Fruit fly (Drosophila melanogaster): Measurements from ENCODE around the gene CG16953.

Gene CG16953

dm6 chr3R:20605078-20605477, 19.4 kb upstream of the CG16953 start:
- no peak for TF ChIP-seq h (optimal IDR thresholded peaks at IDR 0.05)
- TF ChIP-seq Myc (optimal IDR thresholded peaks at IDR 0.05): no peak
- TF ChIP-seq psq (optimal IDR thresholded peaks at IDR 0.05): no peak
- no peak for TF ChIP-seq ttk (optimal IDR thresholded peaks at IDR 0.05)
- no peak for TF ChIP-seq Sin3A (optimal IDR thresholded peaks at IDR 0.05)
- no peak for TF ChIP-seq insv (optimal IDR thresholded peaks at IDR 0.05)

dm6 chr3R:20604078-20604477, 18.4 kb upstream of the CG16953 start:
- TF ChIP-seq Sin3A (optimal IDR thresholded peaks at IDR 0.05): no peak
- TF ChIP-seq h (optimal IDR thresholded peaks at IDR 0.05): no peak
- no peak for TF ChIP-seq insv (optimal IDR thresholded peaks at IDR 0.05)
- TF ChIP-seq psq (optimal IDR thresholded peaks at IDR 0.05): no peak
- no peak for TF ChIP-seq ttk (optimal IDR thresholded peaks at IDR 0.05)
- no peak for TF ChIP-seq Myc (optimal IDR thresholded peaks at IDR 0.05)

dm6 chr3R:20602599-20602998, 17.0 kb upstream of the CG16953 start:
- TF ChIP-seq ttk (optimal IDR thresholded peaks at IDR 0.05) (no peak), psq (optimal IDR thresholded peaks at IDR 0.05) (no peak), h (optimal IDR thresholded peaks at IDR 0.05) (no peak), insv (optimal IDR thresholded peaks at IDR 0.05) (no peak), Myc (optimal IDR thresholded peaks at IDR 0.05) (no peak), Sin3A (optimal IDR thresholded peaks at IDR 0.05) (no peak)

dm6 chr3R:20600109-20600508, 14.5 kb upstream of the CG16953 start:
- TF ChIP-seq Myc (optimal IDR thresholded peaks at IDR 0.05): no peak
- no peak for TF ChIP-seq ttk (optimal IDR thresholded peaks at IDR 0.05)
- TF ChIP-seq insv (optimal IDR thresholded peaks at IDR 0.05): no peak
- no peak for TF ChIP-seq psq (optimal IDR thresholded peaks at IDR 0.05)
- TF ChIP-seq Sin3A (optimal IDR thresholded peaks at IDR 0.05): no peak
- TF ChIP-seq h (optimal IDR thresholded peaks at IDR 0.05): no peak

- TF ChIP-seq Sin3A (optimal IDR thresholded peaks at IDR 0.05) (no peak), ttk (optimal IDR thresholded peaks at IDR 0.05) (no peak), Myc (optimal IDR thresholded peaks at IDR 0.05) (no peak), insv (optimal IDR thresholded peaks at IDR 0.05) (no peak), h (optimal IDR thresholded peaks at IDR 0.05) (no peak), psq (optimal IDR thresholded peaks at IDR 0.05) (no peak)
Measured at dm6 chr3R:20597407-20598325, 12.0 kb upstream of the CG16953 start.

- no peak for TF ChIP-seq Myc (optimal IDR thresholded peaks at IDR 0.05)
- no peak for TF ChIP-seq h (optimal IDR thresholded peaks at IDR 0.05)
- TF ChIP-seq insv (optimal IDR thresholded peaks at IDR 0.05): no peak
- TF ChIP-seq psq (optimal IDR thresholded peaks at IDR 0.05): no peak
- TF ChIP-seq Sin3A (optimal IDR thresholded peaks at IDR 0.05): no peak
- TF ChIP-seq ttk (optimal IDR thresholded peaks at IDR 0.05): no peak
Measured at dm6 chr3R:20596337-20596962, 10.8 kb upstream of the CG16953 start.

- TF ChIP-seq psq (optimal IDR thresholded peaks at IDR 0.05) (no peak), Sin3A (optimal IDR thresholded peaks at IDR 0.05) (no peak), ttk (optimal IDR thresholded peaks at IDR 0.05) (no peak), Myc (optimal IDR thresholded peaks at IDR 0.05) (no peak), insv (optimal IDR thresholded peaks at IDR 0.05) (no peak), h (optimal IDR thresholded peaks at IDR 0.05) (no peak)
Measured at dm6 chr3R:20595901-20596300, 10.3 kb upstream of the CG16953 start.

dm6 chr3R:20595145-20595812, 9.6 kb upstream of the CG16953 start:
- TF ChIP-seq insv (optimal IDR thresholded peaks at IDR 0.05) (no peak), psq (optimal IDR thresholded peaks at IDR 0.05) (no peak), Sin3A (optimal IDR thresholded peaks at IDR 0.05) (no peak), Myc (optimal IDR thresholded peaks at IDR 0.05) (no peak), h (optimal IDR thresholded peaks at IDR 0.05) (no peak), ttk (optimal IDR thresholded peaks at IDR 0.05) (no peak)

dm6 chr3R:20594194-20595144, 8.8 kb upstream of the CG16953 start:
- TF ChIP-seq psq (optimal IDR thresholded peaks at IDR 0.05) (no peak), Sin3A (optimal IDR thresholded peaks at IDR 0.05) (no peak), h (optimal IDR thresholded peaks at IDR 0.05) (no peak), ttk (optimal IDR thresholded peaks at IDR 0.05) (no peak), Myc (optimal IDR thresholded peaks at IDR 0.05) (no peak), insv (optimal IDR thresholded peaks at IDR 0.05) (no peak)

dm6 chr3R:20593463-20593838, 7.8 kb upstream of the CG16953 start:
- TF ChIP-seq psq (optimal IDR thresholded peaks at IDR 0.05): no peak
- TF ChIP-seq ttk (optimal IDR thresholded peaks at IDR 0.05): no peak
- no peak for TF ChIP-seq insv (optimal IDR thresholded peaks at IDR 0.05)
- no peak for TF ChIP-seq Sin3A (optimal IDR thresholded peaks at IDR 0.05)
